Worm (Caenorhabditis elegans): ENCODE data around the gene F15E6.4.

DNA sequence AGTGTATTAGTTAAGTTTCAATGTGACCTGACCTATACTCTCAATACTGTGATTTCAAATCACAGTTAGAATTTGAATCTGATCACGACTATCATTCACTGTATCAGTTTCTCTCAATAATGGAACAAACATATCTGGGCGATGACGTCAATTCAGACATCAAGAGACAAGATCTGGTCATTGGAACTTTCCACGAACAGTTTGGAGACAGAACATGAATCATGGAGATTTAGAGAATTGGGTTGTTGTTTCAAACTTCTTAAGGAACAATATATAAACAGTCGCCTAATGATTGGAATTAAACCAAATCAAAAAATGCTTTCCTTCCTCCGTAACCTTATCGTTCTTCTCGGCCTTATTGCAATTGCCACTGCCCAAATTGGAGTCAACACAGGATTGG, at the start of gene F15E6.4:
- TF ChIP-seq pha-4 (tag; optimal IDR thresholded peaks at IDR 0.05) (no peak), unc-86 (tag; optimal IDR thresholded peaks at IDR 0.05) (no peak), F13H6.1 (tag; optimal IDR thresholded peaks at IDR 0.05) (no peak), madf-2 (tag; optimal IDR thresholded peaks at IDR 0.05) (no peak), unc-3 (GFP tag; conservative IDR thresholded peaks at IDR 0.05) (no peak), unc-3 (tag; optimal IDR thresholded peaks at IDR 0.05) (no peak), sox-2 (GFP tag; IDR thresholded peaks at IDR 0.05) (no peak), ahr-1 (tag; optimal IDR thresholded peaks at IDR 0.05) (no peak), gmeb-2 (tag; optimal IDR thresholded peaks at IDR 0.05) (no peak), odd-2 (tag; optimal IDR thresholded peaks at IDR 0.05) (no peak)

Measured in whole organism, late embryonic.